Worm (Caenorhabditis elegans): ENCODE measurements around the gene vha-12.

Gene vha-12

DNA sequence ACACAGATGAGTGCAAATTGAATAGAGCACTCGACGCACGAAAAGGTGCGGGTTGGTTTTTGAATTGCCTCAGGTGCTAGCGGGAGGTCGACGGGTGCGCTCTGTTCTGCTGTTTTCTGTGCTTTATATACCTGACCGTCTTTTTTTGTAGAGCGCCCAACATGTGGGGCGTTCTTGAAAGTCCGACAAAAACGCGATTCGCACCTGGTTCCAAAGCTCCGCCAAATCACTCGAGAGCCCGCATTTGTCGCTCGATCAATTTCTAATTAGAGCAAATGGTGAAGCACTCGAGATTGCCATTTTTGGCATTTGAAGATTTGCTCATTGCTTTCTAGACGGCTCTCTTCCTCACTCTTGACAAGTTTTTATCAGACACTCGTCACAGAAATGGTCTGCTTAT lies 13.5 kb upstream of the vha-12 start, which contains the start of gene ZK470.6:
Gene ZK470.6, minus strand, starts transcription at position 101 of the 400 bp plus-strand sequence.
- TF ChIP-seq dsc-1 (tag; optimal IDR thresholded peaks at IDR 0.05) (no peak), ztf-11 (tag; optimal IDR thresholded peaks at IDR 0.05) (no peak), efl-1 (optimal IDR thresholded peaks at IDR 0.05) (no peak), efl-1 (GFP tag; optimal IDR thresholded peaks at IDR 0.05 in 1 of 2) (no peak), ces-1 (GFP tag; optimal IDR thresholded peaks at IDR 0.05) (no peak), elt-2 (tag; optimal IDR thresholded peaks at IDR 0.05) (no peak), ceh-63 (GFP tag; optimal IDR thresholded peaks at IDR 0.05) (no peak), nhr-19 (GFP tag; conservative IDR thresholded peaks at IDR 0.05) (no peak), fkh-10 (GFP tag; optimal IDR thresholded peaks at IDR 0.05) (no peak), ceh-90 (tag; optimal IDR thresholded peaks at IDR 0.05) (no peak), alr-1 (tag; optimal IDR thresholded peaks at IDR 0.05; ENCODE audit: borderline replicate concordance) (no peak), ama-1 (optimal IDR thresholded peaks at IDR 0.05) (no peak), unc-62 (GFP tag; optimal IDR thresholded peaks at IDR 0.05) (no peak), unc-30 (tag; optimal IDR thresholded peaks at IDR 0.05) (no peak), grh-1 (GFP tag; IDR thresholded peaks at IDR 0.05) (no peak), ets-5 (GFP tag; IDR thresholded peaks at IDR 0.05) (no peak)

DNA sequence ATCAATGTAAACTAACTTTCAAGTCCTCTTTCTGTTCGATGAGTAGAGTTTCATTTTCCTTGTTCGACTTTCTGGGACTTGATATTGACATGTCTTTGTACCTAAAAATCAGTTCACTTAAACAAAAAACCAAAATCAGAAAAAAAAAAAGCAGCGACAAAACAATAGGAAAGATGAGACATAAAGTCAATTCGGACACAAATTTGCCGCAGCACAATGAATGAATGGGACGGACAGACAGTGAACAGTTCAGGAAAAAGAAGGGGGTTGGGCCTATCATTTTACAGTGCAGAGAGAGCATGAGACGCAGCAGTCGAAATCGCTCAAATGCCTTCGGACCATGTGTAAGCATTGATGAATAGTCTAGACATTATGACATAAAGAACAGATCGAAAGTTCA lies 4.2 kb upstream of the vha-12 start, which contains the start of gene mrp-6:
Gene mrp-6, minus strand, starts transcription at position 101 of the 400 bp plus-strand sequence.
- TF ChIP-seq rnt-1 (tag; optimal IDR thresholded peaks at IDR 0.05), result no peak
- no peak for TF ChIP-seq fkh-4 (tag; optimal IDR thresholded peaks at IDR 0.05; ENCODE audit: borderline replicate concordance)
- no peak for TF ChIP-seq lin-14 (GFP tag; optimal IDR thresholded peaks at IDR 0.05)
- no peak for TF ChIP-seq nhr-71 (tag; optimal IDR thresholded peaks at IDR 0.05)
- no peak for TF ChIP-seq nhr-84 (tag; optimal IDR thresholded peaks at IDR 0.05)
- no peak for TF ChIP-seq aly-2 (tag; optimal IDR thresholded peaks at IDR 0.05)

DNA sequence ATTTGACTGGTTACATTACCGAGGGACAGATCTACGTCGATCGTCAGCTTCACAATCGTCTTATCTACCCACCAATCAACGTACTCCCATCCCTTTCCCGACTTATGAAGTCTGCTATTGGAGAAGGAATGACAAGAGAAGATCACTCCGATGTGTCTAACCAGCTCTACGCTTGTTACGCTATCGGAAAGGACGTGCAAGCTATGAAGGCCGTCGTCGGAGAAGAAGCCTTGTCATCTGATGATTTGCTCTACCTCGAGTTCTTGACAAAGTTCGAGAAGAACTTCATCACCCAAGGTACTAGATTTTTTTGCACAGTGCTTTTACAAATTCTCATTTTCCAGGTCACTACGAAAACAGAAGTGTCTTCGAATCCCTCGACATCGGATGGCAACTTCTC lies 1.3 kb downstream of the vha-12 start:
- no peak for TF ChIP-seq ceh-8 (GFP tag; optimal IDR thresholded peaks at IDR 0.05)
- TF ChIP-seq swsn-7 (tag; optimal IDR thresholded peaks at IDR 0.05), result no peak
- peak; percentile 16 for TF ChIP-seq nhr-85 (tag)

DNA sequence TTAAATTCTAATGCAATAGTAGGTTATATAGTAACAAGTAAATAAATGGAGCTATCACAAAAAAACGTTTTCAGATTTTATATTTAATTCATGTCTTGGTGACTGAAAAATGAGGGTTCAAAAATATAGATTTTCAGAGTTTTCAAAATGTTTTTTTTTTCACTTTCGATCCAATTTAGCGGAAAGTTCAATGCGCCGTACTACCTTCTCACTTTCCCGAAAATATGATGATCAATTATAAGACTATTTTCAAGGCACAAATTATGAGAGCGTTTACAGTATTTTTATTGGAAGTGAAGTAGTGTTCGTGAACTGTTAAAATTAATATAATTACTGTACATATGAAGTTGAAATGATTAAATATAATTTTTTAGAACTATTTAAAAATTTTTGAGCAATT lies 2.2 kb downstream of the vha-12 start:
- TF ChIP-seq unc-130 (tag; optimal IDR thresholded peaks at IDR 0.05) (no peak), pag-3 (tag; optimal IDR thresholded peaks at IDR 0.05; ENCODE audit: borderline replicate concordance, insufficient read depth) (no peak), nhr-20 (tag; optimal IDR thresholded peaks at IDR 0.05) (no peak), Y116A8C.19 (tag; optimal IDR thresholded peaks at IDR 0.05; ENCODE audit: borderline replicate concordance) (no peak), isw-1 (GFP tag; IDR thresholded peaks at IDR 0.05) (no peak), unc-86 (tag; optimal IDR thresholded peaks at IDR 0.05) (no peak), lin-14 (GFP tag; optimal IDR thresholded peaks at IDR 0.05) (no peak), lin-13 (GFP tag; optimal IDR thresholded peaks at IDR 0.05) (peak; percentile 2), nhr-85 (tag) (no peak), elt-3 (tag; optimal IDR thresholded peaks at IDR 0.05) (no peak), nhr-237 (tag; optimal IDR thresholded peaks at IDR 0.05) (no peak), snu-23 (GFP tag; optimal IDR thresholded peaks at IDR 0.05) (peak; percentile 5), nhr-71 (tag; optimal IDR thresholded peaks at IDR 0.05) (peak; percentile 10), nhr-90 (tag; optimal IDR thresholded peaks at IDR 0.05; ENCODE audit: poor library complexity) (peak; percentile 23), egl-13 (tag; optimal IDR thresholded peaks at IDR 0.05) (no peak), nhr-19 (GFP tag; conservative IDR thresholded peaks at IDR 0.05) (no peak; the same call in 1 of the 2 replicates), xbp-1 (tag; optimal IDR thresholded peaks at IDR 0.05) (no peak), sptf-1 (tag; optimal IDR thresholded peaks at IDR 0.05) (no peak), aly-2 (tag; optimal IDR thresholded peaks at IDR 0.05) (peak; percentile 83), mab-9 (GFP tag; IDR thresholded peaks at IDR 0.05) (no peak), grh-1 (GFP tag; IDR thresholded peaks at IDR 0.05) (no peak), unc-98 (GFP tag; IDR thresholded peaks at IDR 0.05) (no peak), lin-35 (GFP tag; optimal IDR thresholded peaks at IDR 0.05) (no peak), unc-30 (tag; optimal IDR thresholded peaks at IDR 0.05) (no peak), skn-1 (tag; optimal IDR thresholded peaks at IDR 0.05) (no peak), alr-1 (tag; optimal IDR thresholded peaks at IDR 0.05; ENCODE audit: borderline replicate concordance) (no peak), ceh-63 (GFP tag; optimal IDR thresholded peaks at IDR 0.05) (no peak), ceh-88 (GFP tag; IDR thresholded peaks at IDR 0.05) (peak; percentile 14; the same call in 1 of the 2 replicates), hlh-17 (GFP tag; optimal IDR thresholded peaks at IDR 0.05; ENCODE audit: borderline replicate concordance) (no peak)

All from whole organism, L1 larva.